Worm (Caenorhabditis elegans) whole organism, L4 larva: Measurements from ENCODE around the gene T28D9.1.

Source experiments
- D1046.2 ChIP-seq: fragments of 200-800 bp; sonication (Bioruptor generic); IDR thresholded peaks from 2 replicates; pipeline ENCODE4 v1.3.6; 2022; ENCODE audit warnings: missing genetic modification characterization, missing compliant biosample characterization
- F49E8.2 ChIP-seq: sonication (generic microtip); optimal IDR thresholded peaks from 2 replicates; lab custom pipeline; 2016; ENCODE audit warnings: missing compliant biosample characterization, mild to moderate bottlenecking, missing genetic modification characterization, borderline replicate concordance
- T20F7.1 ChIP-seq: fragments of 200-800 bp; sonication (Bioruptor generic); optimal IDR thresholded peaks from 2 replicates; lab custom pipeline; 2018; ENCODE audit warnings: mild to moderate bottlenecking, missing genetic modification characterization, missing compliant biosample characterization
- Y105C5A.15 ChIP-seq: fragments of 200-800 bp; sonication (Bioruptor generic); IDR thresholded peaks from 2 replicates; pipeline ENCODE4 v1.3.6; 2022; ENCODE audit warnings: missing genetic modification characterization, missing compliant biosample characterization
- Y75B8A.6 ChIP-seq: fragments of 200-800 bp; sonication (Bioruptor generic); IDR thresholded peaks from 2 replicates; pipeline ENCODE4 v1.3.6; 2022; ENCODE audit warnings: missing genetic modification reagents, missing genetic modification characterization, missing compliant biosample characterization
- ZK546.5 ChIP-seq, 2 experiments: sonication (generic microtip); optimal IDR thresholded peaks; 2 replicates each; lab custom pipeline; 2017; ENCODE audit warnings: missing biosample characterization in 2 of 2, missing genetic modification characterization in 2 of 2
- ama-1 ChIP-seq: fragments of 150-350 bp; optimal IDR thresholded peaks from 2 replicates; lab custom pipeline; 2014; ENCODE audit warnings: inconsistent platforms, mixed read lengths
- ceh-20 ChIP-seq: fragments of 200-800 bp; sonication (Bioruptor generic); IDR thresholded peaks from 2 replicates; pipeline ENCODE4 v1.3.6; 2022; ENCODE audit warnings: missing genetic modification reagents, missing genetic modification characterization, missing compliant biosample characterization
- ceh-28 ChIP-seq: fragments of 150-350 bp; optimal IDR thresholded peaks from 2 replicates; lab custom pipeline; 2014; ENCODE audit warnings: missing biosample characterization, missing genetic modification reagents, missing genetic modification characterization
- cey-2 ChIP-seq: sonication (generic microtip); optimal IDR thresholded peaks from 3 replicates; lab custom pipeline; 2017; ENCODE audit warnings: missing genetic modification characterization, mild to moderate bottlenecking, missing compliant biosample characterization, antibody characterized with exemption, borderline replicate concordance; ENCODE audit not compliant: insufficient read depth
- ctbp-1 ChIP-seq: fragments of 200-800 bp; sonication (Bioruptor generic); IDR thresholded peaks from 2 replicates; pipeline ENCODE4 v1.3.6; 2022; ENCODE audit warnings: missing genetic modification reagents, missing genetic modification characterization, missing compliant biosample characterization
- daf-16 ChIP-seq, 3 experiments: sonication (generic microtip); optimal IDR thresholded peaks; 2 replicates each; lab custom pipeline; 2016 to 2017; ENCODE audit warnings: missing genetic modification characterization in 3 of 3, missing genetic modification reagents in 3 of 3, mild to moderate bottlenecking in 2 of 3, missing compliant biosample characterization in 2 of 3, missing biosample characterization in 1 of 3, moderate library complexity in 1 of 3
- dmd-6 ChIP-seq: fragments of 200-800 bp; sonication (Bioruptor generic); IDR thresholded peaks from 2 replicates; pipeline ENCODE4 v1.3.6; 2022; ENCODE audit warnings: missing genetic modification reagents, missing genetic modification characterization, missing compliant biosample characterization
- dve-1 ChIP-seq: sonication (generic microtip); optimal IDR thresholded peaks from 2 replicates; lab custom pipeline; 2017; ENCODE audit warnings: antibody characterized with exemption, mild to moderate bottlenecking, missing genetic modification characterization, missing compliant biosample characterization; ENCODE audit not compliant: insufficient read depth
- egl-43 ChIP-seq: fragments of 200-800 bp; sonication (Bioruptor generic); IDR thresholded peaks from 2 replicates; pipeline ENCODE4 v1.3.6; 2022; ENCODE audit warnings: missing genetic modification reagents, missing genetic modification characterization, missing compliant biosample characterization
- fkh-10 ChIP-seq: fragments of 150-350 bp; optimal IDR thresholded peaks from 2 replicates; lab custom pipeline; 2014; ENCODE audit warnings: missing biosample characterization, missing genetic modification reagents, missing genetic modification characterization
- hlh-11 ChIP-seq: fragments of 200-800 bp; sonication (Bioruptor generic); optimal IDR thresholded peaks from 2 replicates; lab custom pipeline; 2018; ENCODE audit warnings: mild to moderate bottlenecking, missing genetic modification characterization, missing compliant biosample characterization
- hlh-30 ChIP-seq: sonication (generic microtip); optimal IDR thresholded peaks from 2 replicates; lab custom pipeline; 2017; ENCODE audit warnings: antibody characterized with exemption, mild to moderate bottlenecking, missing genetic modification characterization, missing compliant biosample characterization; ENCODE audit not compliant: insufficient read depth
- hmg-1.1 ChIP-seq: fragments of 200-800 bp; sonication (Bioruptor generic); IDR thresholded peaks from 2 replicates; pipeline ENCODE4 v1.3.6; 2022; ENCODE audit warnings: missing genetic modification reagents, missing genetic modification characterization, missing compliant biosample characterization
- lsy-2 ChIP-seq, 2 experiments: fragments of 150-350 bp in 1 of 2; sonication (generic microtip) in 1 of 2; optimal IDR thresholded peaks; 2 replicates each; lab custom pipeline; 2014 to 2017; ENCODE audit warnings: missing biosample characterization in 2 of 2, missing genetic modification characterization in 2 of 2
- madf-5 ChIP-seq, 2 experiments: fragments of 200-800 bp; sonication (Bioruptor generic); IDR thresholded peaks; 2 replicates each; pipeline ENCODE4 v1.3.6; 2022; ENCODE audit warnings: missing compliant biosample characterization in 2 of 2, missing genetic modification characterization in 2 of 2
- mdl-1 ChIP-seq, 2 experiments: fragments of 150-350 bp in 1 of 2; sonication (generic microtip) in 1 of 2; optimal IDR thresholded peaks; 2 replicates each; lab custom pipeline; 2014 to 2017; ENCODE audit warnings: missing biosample characterization in 2 of 2, missing genetic modification characterization in 2 of 2
- mxl-3 ChIP-seq: fragments of 200-800 bp; sonication (Bioruptor generic); optimal IDR thresholded peaks from 2 replicates; lab custom pipeline; 2018; ENCODE audit warnings: mild to moderate bottlenecking, missing genetic modification characterization, missing compliant biosample characterization
- nhr-10 ChIP-seq: fragments of 150-350 bp; optimal IDR thresholded peaks from 2 replicates; lab custom pipeline; 2014; ENCODE audit warnings: missing biosample characterization, missing genetic modification characterization
- nhr-237 ChIP-seq: sonication (generic microtip); optimal IDR thresholded peaks from 2 replicates; lab custom pipeline; 2017; ENCODE audit warnings: missing biosample characterization, missing genetic modification characterization
- nhr-25 ChIP-seq: sonication (generic microtip); optimal IDR thresholded peaks from 2 replicates; lab custom pipeline; 2017; ENCODE audit warnings: missing genetic modification characterization, mild to moderate bottlenecking, missing compliant biosample characterization, antibody characterized with exemption, moderate library complexity, borderline replicate concordance; ENCODE audit not compliant: insufficient read depth
- nhr-28 ChIP-seq: fragments of 150-350 bp; optimal IDR thresholded peaks from 2 replicates; lab custom pipeline; 2014; ENCODE audit warnings: missing biosample characterization, missing genetic modification characterization
- nhr-6 ChIP-seq: fragments of 150-350 bp; optimal IDR thresholded peaks from 2 replicates; lab custom pipeline; 2014; ENCODE audit warnings: missing biosample characterization, missing genetic modification characterization
- pha-4 ChIP-seq, 2 experiments: fragments of 150-350 bp in 1 of 2; fragments of 200-800 bp in 1 of 2; sonication (Bioruptor generic) in 1 of 2; IDR thresholded peaks in 1 of 2; optimal IDR thresholded peaks in 1 of 2; 2 replicates each; pipeline versions ENCODE4 v1.3.6 to Lab custom; 2014 to 2022; ENCODE audit warnings: missing genetic modification characterization in 2 of 2, missing genetic modification reagents in 2 of 2, missing biosample characterization in 1 of 2, missing compliant biosample characterization in 1 of 2
- pqm-1 ChIP-seq: sonication (generic microtip); optimal IDR thresholded peaks from 2 replicates; lab custom pipeline; 2017; ENCODE audit warnings: missing biosample characterization, missing genetic modification characterization
- saeg-2 ChIP-seq: fragments of 200-800 bp; sonication (Bioruptor generic); IDR thresholded peaks from 2 replicates; pipeline ENCODE4 v1.3.6; 2022; ENCODE audit warnings: missing genetic modification reagents, missing genetic modification characterization, missing compliant biosample characterization
- snpc-1.2 ChIP-seq: fragments of 200-800 bp; sonication (Bioruptor generic); IDR thresholded peaks from 2 replicates; pipeline ENCODE4 v1.3.6; 2022; ENCODE audit warnings: missing genetic modification reagents, missing genetic modification characterization, missing compliant biosample characterization
- snpc-4 ChIP-seq: fragments of 150-350 bp; optimal IDR thresholded peaks from 2 replicates; lab custom pipeline; 2014; ENCODE audit warnings: missing biosample characterization, missing genetic modification characterization
- tra-1 ChIP-seq: fragments of 200-800 bp; sonication (Bioruptor generic); IDR thresholded peaks from 2 replicates; pipeline ENCODE4 v1.3.6; 2022; ENCODE audit warnings: missing genetic modification reagents, missing genetic modification characterization, missing compliant biosample characterization
- unc-62 ChIP-seq, 3 experiments: fragments of 150-350 bp in 1 of 3; sonication (generic microtip); optimal IDR thresholded peaks in 2 of 3; peaks in 1 of 3; 1 replicate in 1 of 3; 2 replicates in 2 of 3; lab custom pipeline; 2014 to 2017; ENCODE audit warnings: missing biosample characterization in 3 of 3, missing genetic modification characterization in 3 of 3, missing genetic modification reagents in 3 of 3, missing genotype in 1 of 3
- zfp-2 ChIP-seq: sonication (generic microtip); optimal IDR thresholded peaks from 2 replicates; lab custom pipeline; 2016; ENCODE audit warnings: mild to moderate bottlenecking, missing genetic modification characterization, missing compliant biosample characterization
- zfp-3 ChIP-seq: fragments of 200-800 bp; sonication (Bioruptor generic); conservative IDR thresholded peaks from 2 replicates; pipeline ENCODE4 v1.3.6; 2022; ENCODE audit warnings: missing genetic modification reagents, missing genetic modification characterization, missing compliant biosample characterization

T28D9.1 gene

ce11 chrII:6491817-6492452 is at the start of gene T28D9.1, which contains the start of gene T28D9.11 (continued):
- peak; percentile 77 for TF ChIP-seq fkh-10
- TF ChIP-seq cey-2 (tag; lab: Kevin White, UChicago), result no peak
- TF ChIP-seq ceh-28 (tag; lab: Kevin White, UChicago), result no peak

- TF ChIP-seq zfp-2 (tag; lab: Kevin White, UChicago), result no peak
- no peak for TF ChIP-seq madf-5 (GFP tag; IDR thresholded peaks at IDR 0.05; lab: Robert Waterston, UW)
- no peak for TF ChIP-seq nhr-237 (tag; lab: Kevin White, UChicago)
- TF ChIP-seq fkh-10, result no peak
- TF ChIP-seq D1046.2 (GFP tag; lab: Robert Waterston, UW), result no peak
- TF ChIP-seq hmg-1.1 (GFP tag; lab: Robert Waterston, UW), result no peak
- TF ChIP-seq snpc-1.2 (GFP tag; lab: Robert Waterston, UW), result no peak
- no peak for TF ChIP-seq ZK546.5 (tag; optimal IDR thresholded peaks at IDR 0.05; lab: Kevin White, UChicago)
- no peak for TF ChIP-seq ctbp-1 (GFP tag; lab: Robert Waterston, UW)
- TF ChIP-seq Y75B8A.6, result no peak
- TF ChIP-seq F49E8.2 (tag; lab: Kevin White, UChicago), result no peak
- no peak for TF ChIP-seq T20F7.1 (GFP tag; lab: Kevin White, UChicago)
Measured at ce11 chrII:6443710-6444109, 48.5 kb upstream of the T28D9.1 start, which contains the start of gene K06A1.2. TSS of gene K06A1.2 (plus strand) at chrII:6444010.

- TF ChIP-seq mdl-1 (tag; optimal IDR thresholded peaks at IDR 0.05; lab: Kevin White, UChicago) (peak in 1 of 2 experiments; percentile 10), nhr-28 (peak; percentile 39), nhr-25 (peak; percentile 41), ceh-28 (tag; lab: Kevin White, UChicago) (no peak), ceh-20 (GFP tag; lab: Robert Waterston, UW) (no peak), mxl-3 (GFP tag; lab: Kevin White, UChicago) (no peak), hlh-30 (tag; lab: Kevin White, UChicago) (peak; percentile 57), unc-62 (GFP tag; optimal IDR thresholded peaks at IDR 0.05 in 1 of 2; lab: Kevin White, UChicago) (peak in 1 of 2 experiments; percentile 99), unc-62 (tag; optimal IDR thresholded peaks at IDR 0.05; lab: Kevin White, UChicago) (no peak), zfp-3 (0 out of 2 replicates have a peak, but pooled peaks have one; percentile 54), pha-4 (GFP tag; IDR thresholded peaks at IDR 0.05; lab: Robert Waterston, UW) (no peak), pha-4 (tag; optimal IDR thresholded peaks at IDR 0.05; lab: Kevin White, UChicago) (no peak), saeg-2 (GFP tag; lab: Robert Waterston, UW) (no peak), ama-1 (lab: Kevin White, UChicago) (no peak), egl-43 (no peak), lsy-2 (tag; optimal IDR thresholded peaks at IDR 0.05; lab: Kevin White, UChicago) (no peak)
Measured at ce11 chrII:6448189-6448588, 44.0 kb upstream of the T28D9.1 start.

ce11 chrII:6448656-6449055 is 43.5 kb upstream of the T28D9.1 start:
- TF ChIP-seq mxl-3 (GFP tag; lab: Kevin White, UChicago), result peak; percentile 69
- TF ChIP-seq snpc-4, result no peak
- peak; percentile 24 for TF ChIP-seq hlh-30 (tag; lab: Kevin White, UChicago)
- no peak for TF ChIP-seq nhr-10 (tag; lab: Kevin White, UChicago)
- no peak for TF ChIP-seq Y105C5A.15
- TF ChIP-seq dve-1 (tag; lab: Kevin White, UChicago), result peak; percentile 40
- TF ChIP-seq pqm-1, result peak; percentile 82
- TF ChIP-seq daf-16 (GFP tag; optimal IDR thresholded peaks at IDR 0.05; lab: Kevin White, UChicago), result no peak
- TF ChIP-seq daf-16 (tag; optimal IDR thresholded peaks at IDR 0.05; lab: Kevin White, UChicago), result peak; percentile 63
- TF ChIP-seq nhr-25, result no peak
- TF ChIP-seq F49E8.2 (tag; lab: Kevin White, UChicago), result no peak
- no peak for TF ChIP-seq tra-1 (GFP tag; lab: Robert Waterston, UW)
- TF ChIP-seq nhr-28, result peak; percentile 100
- peak; percentile 39 for TF ChIP-seq dmd-6 (GFP tag; lab: Robert Waterston, UW)
- peak in 1 of 2 experiments; percentile 25 for TF ChIP-seq mdl-1 (tag; optimal IDR thresholded peaks at IDR 0.05; lab: Kevin White, UChicago)
- peak; percentile 49 for TF ChIP-seq hlh-11 (tag; lab: Kevin White, UChicago)
- TF ChIP-seq nhr-6 (tag; lab: Kevin White, UChicago), result no peak
